Fruit fly (Drosophila melanogaster) whole organism, embryonic: ENCODE measurements around the gene CG2652.

Experiments
- CG11456 ChIP-seq: fragments of 200-800 bp; sonication (Bioruptor generic); IDR thresholded peaks from 3 replicates; pipeline ENCODE4 v1.3.6; 2022; ENCODE audit warnings: missing biosample characterization, missing genetic modification characterization
- CG12155 ChIP-seq: fragments of 200-800 bp; sonication (Bioruptor generic); optimal IDR thresholded peaks from 3 replicates; lab custom pipeline; 2016; ENCODE audit warnings: missing biosample characterization, missing genetic modification characterization
- CG13424 ChIP-seq: fragments of 200-800 bp; sonication (Bioruptor generic); optimal IDR thresholded peaks from 2 replicates; lab custom pipeline; 2019; ENCODE audit warnings: missing biosample characterization, mild to moderate bottlenecking, missing genetic modification characterization, moderate library complexity
- CG13775 ChIP-seq: fragments of 200-800 bp; sonication (Bioruptor generic); optimal IDR thresholded peaks from 3 replicates; lab custom pipeline; 2017; ENCODE audit warnings: missing biosample characterization, mild to moderate bottlenecking, missing genetic modification characterization
- CG14014 ChIP-seq: fragments of 200-800 bp; sonication (Bioruptor generic); IDR thresholded peaks from 2 replicates; pipeline ENCODE4 v1.3.6; 2022; ENCODE audit warnings: missing biosample characterization, missing genetic modification characterization
- CG14050 ChIP-seq: fragments of 200-800 bp; sonication (Bioruptor generic); IDR thresholded peaks from 3 replicates; pipeline ENCODE4 v1.3.6; 2022; ENCODE audit warnings: missing biosample characterization, missing genetic modification characterization
- CG14710 ChIP-seq: fragments of 200-800 bp; sonication (Bioruptor generic); optimal IDR thresholded peaks from 3 replicates; lab custom pipeline; 2019; ENCODE audit warnings: missing biosample characterization, mild to moderate bottlenecking, missing genetic modification characterization, moderate library complexity
- CG14860 ChIP-seq: fragments of 200-800 bp; sonication (Bioruptor generic); IDR thresholded peaks from 3 replicates; pipeline ENCODE4 v1.3.6; 2022; ENCODE audit warnings: missing biosample characterization, missing genetic modification characterization; ENCODE audit not compliant: partially characterized antibody
- CG1603 ChIP-seq: fragments of 200-800 bp; sonication (Bioruptor generic); optimal IDR thresholded peaks from 2 replicates; lab custom pipeline; 2019; ENCODE audit warnings: missing biosample characterization, mild to moderate bottlenecking, missing genetic modification characterization, moderate library complexity
- CG18476 ChIP-seq: fragments of 200-800 bp; sonication (Bioruptor generic); optimal IDR thresholded peaks from 2 replicates; lab custom pipeline; 2016; ENCODE audit warnings: missing biosample characterization, mild to moderate bottlenecking, missing genetic modification characterization
- CG30020 ChIP-seq: fragments of 200-800 bp; optimal IDR thresholded peaks from 2 replicates; lab custom pipeline; 2019; ENCODE audit warnings: missing biosample characterization, mild to moderate bottlenecking, missing genetic modification characterization, moderate library complexity
- CG30431 ChIP-seq: fragments of 200-800 bp; sonication (Bioruptor generic); optimal IDR thresholded peaks from 2 replicates; lab custom pipeline; 2017; ENCODE audit warnings: missing biosample characterization, missing genetic modification characterization
- CG32532 ChIP-seq: fragments of 200-800 bp; sonication (Bioruptor generic); IDR thresholded peaks from 2 replicates; pipeline ENCODE4 v1.3.6; 2022; ENCODE audit warnings: missing biosample characterization, missing genetic modification characterization
- CG4820 ChIP-seq: fragments of 200-800 bp; sonication (Bioruptor generic); optimal IDR thresholded peaks from 3 replicates; lab custom pipeline; 2016; ENCODE audit warnings: missing biosample characterization, missing genetic modification characterization
- CG5180 ChIP-seq: fragments of 200-800 bp; sonication (Bioruptor generic); optimal IDR thresholded peaks from 3 replicates; lab custom pipeline; 2017; ENCODE audit warnings: missing biosample characterization, missing genetic modification characterization, mild to moderate bottlenecking, moderate library complexity, missing genetic modification reagents
- CG6689 ChIP-seq: fragments of 200-800 bp; sonication (Bioruptor generic); IDR thresholded peaks from 2 replicates; pipeline ENCODE4 v1.3.6; 2022; ENCODE audit warnings: missing biosample characterization, missing genetic modification characterization
- CG8478 ChIP-seq: fragments of >200 bp; optimal IDR thresholded peaks from 2 replicates; lab custom pipeline; 2018
- CG8765 ChIP-seq: fragments of 200-800 bp; sonication (Bioruptor generic); IDR thresholded peaks from 2 replicates; pipeline ENCODE4 v1.3.6; 2022; ENCODE audit warnings: missing biosample characterization, missing genetic modification characterization
- CG9727 ChIP-seq: fragments of 200-800 bp; sonication (Bioruptor generic); optimal IDR thresholded peaks from 3 replicates; lab custom pipeline; 2017; ENCODE audit warnings: missing biosample characterization, mild to moderate bottlenecking, missing genetic modification characterization
- D19B ChIP-seq: fragments of 200-800 bp; sonication (Bioruptor generic); optimal IDR thresholded peaks from 2 replicates; lab custom pipeline; 2017; ENCODE audit warnings: missing biosample characterization, mild to moderate bottlenecking, missing genetic modification characterization
- Doc3 ChIP-seq: fragments of 200-800 bp; sonication (Bioruptor generic); IDR thresholded peaks from 3 replicates; pipeline ENCODE4 v1.3.6; 2022; ENCODE audit warnings: missing biosample characterization, missing genetic modification characterization; ENCODE audit not compliant: partially characterized antibody
- Elba2 ChIP-seq: fragments of 200-800 bp; sonication (Bioruptor generic); optimal IDR thresholded peaks from 3 replicates; lab custom pipeline; 2016; ENCODE audit warnings: missing biosample characterization, missing genetic modification characterization
- Gsc ChIP-seq: fragments of 200-800 bp; sonication (Bioruptor generic); IDR thresholded peaks from 2 replicates; pipeline ENCODE4 v1.3.6; 2022; ENCODE audit warnings: missing biosample characterization, missing genetic modification characterization
- HLH54F ChIP-seq: fragments of 200-800 bp; sonication (Bioruptor generic); optimal IDR thresholded peaks from 3 replicates; lab custom pipeline; 2016; ENCODE audit warnings: missing biosample characterization, missing genetic modification characterization
- Hand ChIP-seq: fragments of 200-800 bp; sonication (Bioruptor generic); optimal IDR thresholded peaks from 2 replicates; lab custom pipeline; 2017; ENCODE audit warnings: mild to moderate bottlenecking, missing biosample characterization, missing genetic modification reagents, missing genetic modification characterization
- Hmr ChIP-seq: fragments of 200-800 bp; sonication (Bioruptor generic); optimal IDR thresholded peaks from 3 replicates; lab custom pipeline; 2017; ENCODE audit warnings: mild to moderate bottlenecking, missing biosample characterization, missing genetic modification reagents, missing genetic modification characterization
- Hsf ChIP-seq: fragments of 200-800 bp; sonication (Bioruptor generic); optimal IDR thresholded peaks from 3 replicates; lab custom pipeline; 2016; ENCODE audit warnings: missing biosample characterization, missing genetic modification characterization
- NK7.1 ChIP-seq: fragments of 200-800 bp; sonication (Bioruptor generic); optimal IDR thresholded peaks from 3 replicates; lab custom pipeline; 2016; ENCODE audit warnings: missing biosample characterization, missing genetic modification characterization
- Neu2 ChIP-seq: fragments of 200-800 bp; sonication (Bioruptor generic); optimal IDR thresholded peaks from 3 replicates; lab custom pipeline; 2016; ENCODE audit warnings: missing biosample characterization, missing genetic modification characterization, borderline replicate concordance
- Nf-YC ChIP-seq: fragments of 200-800 bp; optimal IDR thresholded peaks from 3 replicates; lab custom pipeline; 2019; ENCODE audit warnings: missing biosample characterization, mild to moderate bottlenecking, missing genetic modification characterization, moderate library complexity
- NfI ChIP-seq: fragments of 200-800 bp; sonication (Bioruptor generic); optimal IDR thresholded peaks from 3 replicates; lab custom pipeline; 2018; ENCODE audit warnings: missing biosample characterization, mild to moderate bottlenecking, missing genetic modification characterization, moderate library complexity
- al ChIP-seq: fragments of 200-800 bp; sonication (Bioruptor generic); IDR thresholded peaks from 2 replicates; pipeline ENCODE4 v1.3.6; 2022; ENCODE audit warnings: missing biosample characterization, missing genetic modification characterization
- ara ChIP-seq: fragments of 200-800 bp; sonication (Bioruptor generic); IDR thresholded peaks from 2 replicates; pipeline ENCODE4 v1.3.6; 2022; ENCODE audit warnings: missing biosample characterization, missing genetic modification characterization
- bab2 ChIP-seq: fragments of 200-800 bp; sonication (Bioruptor generic); optimal IDR thresholded peaks from 2 replicates; lab custom pipeline; 2016; ENCODE audit warnings: missing biosample characterization, missing genetic modification characterization
- bowl ChIP-seq: fragments of 200-800 bp; sonication (Bioruptor generic); IDR thresholded peaks from 2 replicates; pipeline ENCODE4 v1.3.6; 2022; ENCODE audit warnings: missing biosample characterization, missing genetic modification characterization
- chn ChIP-seq: fragments of 200-800 bp; sonication (Bioruptor generic); optimal IDR thresholded peaks from 2 replicates; lab custom pipeline; 2016; ENCODE audit warnings: missing biosample characterization, missing genetic modification characterization
- dati ChIP-seq: fragments of 200-800 bp; sonication (Bioruptor generic); IDR thresholded peaks from 2 replicates; pipeline ENCODE4 v1.3.6; 2022; ENCODE audit warnings: missing biosample characterization, missing genetic modification characterization
- dm ChIP-seq: fragments of 200-800 bp; sonication (Bioruptor generic); optimal IDR thresholded peaks from 3 replicates; lab custom pipeline; 2016; ENCODE audit warnings: missing biosample characterization, missing genetic modification characterization
- en ChIP-seq: fragments of 200-800 bp; sonication (Bioruptor generic); optimal IDR thresholded peaks from 2 replicates; lab custom pipeline; 2016; ENCODE audit warnings: missing biosample characterization, missing genetic modification characterization
- esg ChIP-seq: fragments of 200-800 bp; sonication (Bioruptor generic); conservative IDR thresholded peaks from 2 replicates; pipeline ENCODE4 v1.3.6; 2022; ENCODE audit warnings: missing biosample characterization, missing genetic modification characterization
- fd64A ChIP-seq: fragments of 200-800 bp; sonication (Bioruptor generic); optimal IDR thresholded peaks from 3 replicates; lab custom pipeline; 2018; ENCODE audit warnings: missing biosample characterization, mild to moderate bottlenecking, missing genetic modification characterization
- gfzf ChIP-seq: fragments of 200-800 bp; sonication (Bioruptor generic); optimal IDR thresholded peaks from 2 replicates; lab custom pipeline; 2016; ENCODE audit warnings: missing biosample characterization, mild to moderate bottlenecking, missing genetic modification characterization, moderate library complexity
- kni ChIP-seq: fragments of 200-800 bp; sonication (Bioruptor generic); optimal IDR thresholded peaks from 3 replicates; lab custom pipeline; 2017; ENCODE audit warnings: mild to moderate bottlenecking, missing biosample characterization, missing genetic modification reagents, missing genetic modification characterization
- lmd ChIP-seq: fragments of 200-800 bp; sonication (Bioruptor generic); IDR thresholded peaks from 2 replicates; pipeline ENCODE4 v1.3.6; 2022; ENCODE audit warnings: missing biosample characterization, missing genetic modification characterization
- mirr ChIP-seq: fragments of 200-800 bp; sonication (Bioruptor generic); optimal IDR thresholded peaks from 3 replicates; lab custom pipeline; 2018; ENCODE audit warnings: missing biosample characterization, mild to moderate bottlenecking, missing genetic modification characterization
- pan ChIP-seq, 4 experiments: fragments of >200 bp in 3 of 4; fragments of 200-800 bp in 1 of 4; sonication (Bioruptor generic) in 1 of 4; optimal IDR thresholded peaks in 3 of 4; IDR thresholded peaks in 1 of 4; 2 replicates each; pipeline versions ENCODE4 v1.3.6 to Lab custom; 2017 to 2022; ENCODE audit warnings: missing biosample characterization in 2 of 4, missing genetic modification characterization in 2 of 4, mixed read lengths in 1 of 4
- pho ChIP-seq: fragments of 200-800 bp; sonication (Bioruptor generic); optimal IDR thresholded peaks from 2 replicates; lab custom pipeline; 2016; ENCODE audit warnings: missing biosample characterization, missing genetic modification characterization
- sug ChIP-seq: fragments of 200-800 bp; optimal IDR thresholded peaks from 2 replicates; lab custom pipeline; 2019; ENCODE audit warnings: missing biosample characterization, mild to moderate bottlenecking, missing genetic modification characterization, moderate library complexity
- tio ChIP-seq: fragments of 200-800 bp; sonication (Bioruptor generic); optimal IDR thresholded peaks from 2 replicates; lab custom pipeline; 2017; ENCODE audit warnings: missing biosample characterization, missing genetic modification characterization, inconsistent platforms
- vfl ChIP-seq: fragments of 200-800 bp; sonication (Bioruptor generic); optimal IDR thresholded peaks from 2 replicates; lab custom pipeline; 2016; ENCODE audit warnings: missing biosample characterization, missing genetic modification characterization

Gene CG2652

DNA sequence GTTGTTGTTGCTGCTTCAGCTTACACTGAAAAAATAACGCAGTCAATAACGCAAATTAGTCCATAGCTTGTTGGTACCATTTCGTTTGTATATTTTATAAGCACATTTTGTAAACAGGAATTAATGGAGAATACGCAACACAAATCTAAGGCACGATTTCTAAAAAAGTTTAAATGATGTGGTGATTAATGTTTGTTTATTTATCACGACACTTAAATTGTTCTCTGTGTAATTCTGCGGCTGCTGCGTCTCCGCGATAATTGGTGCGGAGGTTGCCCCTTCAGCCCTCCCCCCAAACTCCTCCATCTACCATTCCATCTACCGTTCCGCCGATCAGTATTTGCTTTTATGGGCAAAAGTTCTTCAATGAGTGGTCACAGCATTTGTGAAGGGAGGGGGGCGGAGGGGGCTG is 35.3 kb downstream of the CG2652 start (continued):
- TF ChIP-seq gfzf (GFP tag; lab: Kevin White, UChicago) (no peak), Neu2 (GFP tag; lab: Kevin White, UChicago) (no peak), dm (GFP tag; lab: Kevin White, UChicago) (no peak), sug (tag; lab: Kevin White, UChicago) (peak; percentile 37), CG8765 (no peak), tio (peak; percentile 46), CG11456 (GFP tag; lab: Robert Waterston, UW) (0 out of 3 replicates have a peak, but pooled peaks have one; percentile 13), mirr (peak; percentile 8), CG30020 (tag; lab: Kevin White, UChicago) (no peak), dati (GFP tag; lab: Robert Waterston, UW) (no peak), CG13775 (GFP tag; lab: Kevin White, UChicago) (no peak), CG14050 (GFP tag; lab: Robert Waterston, UW) (peak; percentile 21; the same call in 1 of the 3 replicates), ara (GFP tag; lab: Robert Waterston, UW) (peak; percentile 34; the same call in 1 of the 2 replicates), CG1603 (peak; percentile 84), Doc3 (GFP tag; lab: Robert Waterston, UW) (no peak), HLH54F (GFP tag; lab: Kevin White, UChicago) (peak; percentile 60), CG30431 (GFP tag; lab: Kevin White, UChicago) (peak; percentile 18), CG12155 (peak; percentile 26), CG5180 (GFP tag; lab: Kevin White, UChicago) (peak; percentile 57), bowl (GFP tag; lab: Robert Waterston, UW) (no peak), CG18476 (GFP tag; lab: Kevin White, UChicago) (peak; percentile 28), Nf-YC (tag; lab: Kevin White, UChicago) (peak; percentile 57), Hand (GFP tag; lab: Kevin White, UChicago) (peak; percentile 3), CG8478 (lab: Kevin White, UChicago) (no peak), pan (optimal IDR thresholded peaks at IDR 0.05; lab: Kevin White, UChicago) (no peak), pan (GFP tag; optimal IDR thresholded peaks at IDR 0.05 in 1 of 2, IDR thresholded peaks at IDR 0.05 in 1 of 2) (peak in 1 of 2 experiments; percentile 49), fd64A (no peak), CG32532 (GFP tag; lab: Robert Waterston, UW) (peak; percentile 66; the same call in 1 of the 2 replicates), CG6689 (GFP tag; lab: Robert Waterston, UW) (peak; percentile 57), vfl (GFP tag; lab: Kevin White, UChicago) (peak; percentile 33), chn (peak; percentile 39), bab2 (GFP tag; lab: Kevin White, UChicago) (peak; percentile 56), pho (GFP tag; lab: Kevin White, UChicago) (peak; percentile 35), kni (GFP tag; lab: Kevin White, UChicago) (peak; percentile 27), en (GFP tag; lab: Kevin White, UChicago) (peak; percentile 34), Hmr (GFP tag; lab: Kevin White, UChicago) (peak; percentile 22), esg (peak; percentile 47), lmd (GFP tag; lab: Robert Waterston, UW) (peak; percentile 50; the same call in 1 of the 2 replicates), CG14710 (peak; percentile 33), NfI (GFP tag; lab: Kevin White, UChicago) (peak; percentile 57), NK7.1 (peak; percentile 6), CG14014 (GFP tag; lab: Robert Waterston, UW) (peak; percentile 50; the same call in 1 of the 2 replicates), Elba2 (GFP tag; lab: Kevin White, UChicago) (no peak), Hsf (GFP tag; lab: Kevin White, UChicago) (peak; percentile 64), CG13424 (peak; percentile 80), CG14860 (GFP tag; lab: Robert Waterston, UW) (no peak), D19B (no peak), CG4820 (peak; percentile 49), al (GFP tag; lab: Robert Waterston, UW) (0 out of 2 replicates have a peak, but pooled peaks have one; percentile 11), Gsc (no peak), CG9727 (GFP tag; lab: Kevin White, UChicago) (peak; percentile 22)
